Worm (Caenorhabditis elegans) whole organism, early embryonic: Measurements from ENCODE around the gene oac-14.

Source experiments
- B0310.2 ChIP-seq: sonication (generic microtip); optimal IDR thresholded peaks from 2 replicates; lab custom pipeline; 2016; ENCODE audit warnings: mild to moderate bottlenecking, missing genetic modification characterization, missing compliant biosample characterization
- F13C5.2 ChIP-seq: sonication (generic microtip); optimal IDR thresholded peaks from 2 replicates; lab custom pipeline; 2017; ENCODE audit warnings: mild to moderate bottlenecking, missing genetic modification characterization, inconsistent platforms, missing compliant biosample characterization
- aly-1 ChIP-seq: sonication (generic microtip); optimal IDR thresholded peaks from 2 replicates; lab custom pipeline; 2016; ENCODE audit warnings: missing genetic modification characterization, missing compliant biosample characterization
- ama-1 ChIP-seq: fragments of 150-350 bp; optimal IDR thresholded peaks from 2 replicates; lab custom pipeline; 2014
- ceh-13 ChIP-seq: fragments of 200-800 bp; sonication (Bioruptor generic); optimal IDR thresholded peaks from 2 replicates; lab custom pipeline; 2018; ENCODE audit warnings: mild to moderate bottlenecking, missing genetic modification characterization, missing compliant biosample characterization
- ets-7 ChIP-seq: sonication (generic microtip); optimal IDR thresholded peaks from 2 replicates; lab custom pipeline; 2016; ENCODE audit warnings: missing genotype, missing genetic modification characterization, missing compliant biosample characterization
- flt-1 ChIP-seq: fragments of 200-800 bp; sonication (Bioruptor generic); IDR thresholded peaks from 2 replicates; pipeline ENCODE4 v1.3.6; 2022; ENCODE audit warnings: missing genetic modification characterization, missing compliant biosample characterization
- hnd-1 ChIP-seq: sonication (generic microtip); optimal IDR thresholded peaks from 2 replicates; lab custom pipeline; 2016; ENCODE audit warnings: missing genetic modification characterization, missing compliant biosample characterization
- pes-1 ChIP-seq: fragments of 200-800 bp; sonication (Bioruptor generic); IDR thresholded peaks from 2 replicates; pipeline ENCODE4 v1.3.6; 2022; ENCODE audit warnings: missing genetic modification reagents, missing genetic modification characterization, missing compliant biosample characterization
- tbx-37 ChIP-seq: fragments of 200-800 bp; sonication (Bioruptor generic); conservative IDR thresholded peaks from 2 replicates; pipeline ENCODE4 v1.3.6; 2022; ENCODE audit warnings: missing genetic modification reagents, missing genetic modification characterization, missing compliant biosample characterization
- tra-4 ChIP-seq: sonication (generic microtip); optimal IDR thresholded peaks from 2 replicates; lab custom pipeline; 2017; ENCODE audit warnings: missing genetic modification characterization, missing compliant biosample characterization

DNA sequence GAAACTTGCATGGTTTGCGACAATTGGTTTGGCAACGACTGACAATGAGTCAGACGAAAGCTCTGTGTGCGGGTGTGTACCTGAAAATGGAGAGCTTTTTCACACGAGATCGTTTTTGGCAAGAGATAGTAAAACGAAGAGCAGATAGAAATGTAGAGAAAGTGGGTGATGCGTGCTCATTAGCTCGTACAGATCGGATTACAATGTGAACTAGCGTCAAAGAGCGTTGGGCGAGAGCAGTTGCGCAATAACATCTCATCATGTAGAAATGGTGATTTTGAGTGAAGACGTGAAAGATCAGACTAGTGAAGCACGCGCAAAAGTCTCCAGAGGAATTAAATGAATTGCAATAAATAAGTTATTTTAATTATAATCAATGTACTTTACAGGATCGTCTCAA, 46.7 kb downstream of the oac-14 start, which contains the start of gene flp-2:
- TF ChIP-seq F13C5.2 (tag; lab: Kevin White, UChicago) (no peak), hnd-1 (tag; lab: Kevin White, UChicago) (no peak), ama-1 (no peak), ceh-13 (GFP tag; lab: Kevin White, UChicago) (no peak), tbx-37 (GFP tag; lab: Robert Waterston, UW) (no peak), tra-4 (no peak), ets-7 (tag; lab: Kevin White, UChicago) (no peak), B0310.2 (tag; lab: Kevin White, UChicago) (no peak), aly-1 (tag; lab: Kevin White, UChicago) (no peak), flt-1 (GFP tag; lab: Robert Waterston, UW) (no peak), pes-1 (GFP tag; lab: Robert Waterston, UW) (no peak)
